Worm (Caenorhabditis elegans): ENCODE measurements around the gene F56A8.4.

The F56A8.4 gene

ce11 chrIII:13254178-13254725, 8.8 kb upstream of the F56A8.4 start, which contains the start of gene F56A8.9:
Gene F56A8.9 (plus strand): TSS chrIII:13254675.
- TF ChIP-seq daf-16 (GFP tag; optimal IDR thresholded peaks at IDR 0.05) (no peak), daf-16 (tag; optimal IDR thresholded peaks at IDR 0.05) (peak; percentile 66), F37D6.2 (tag; optimal IDR thresholded peaks at IDR 0.05) (no peak), cey-2 (tag; optimal IDR thresholded peaks at IDR 0.05; ENCODE audit: borderline replicate concordance, insufficient read depth) (no peak), ama-1 (optimal IDR thresholded peaks at IDR 0.05) (no peak), nhr-76 (tag; optimal IDR thresholded peaks at IDR 0.05) (no peak)

ce11 chrIII:13256438-13256928, 6.6 kb upstream of the F56A8.4 start, which contains the start of gene F56A8.3:
Gene F56A8.3 (plus strand): TSS chrIII:13256878.
- TF ChIP-seq ztf-7 (tag; optimal IDR thresholded peaks at IDR 0.05) (no peak), ceh-82 (tag; optimal IDR thresholded peaks at IDR 0.05) (no peak), lin-39 (tag; optimal IDR thresholded peaks at IDR 0.05) (no peak), ces-1 (GFP tag; optimal IDR thresholded peaks at IDR 0.05) (no peak), arid-1 (GFP tag; conservative IDR thresholded peaks at IDR 0.05) (no peak), nhr-77 (tag; optimal IDR thresholded peaks at IDR 0.05) (peak; percentile 9), hlh-11 (tag; optimal IDR thresholded peaks at IDR 0.05) (no peak), ceh-62 (tag; optimal IDR thresholded peaks at IDR 0.05) (no peak), mxl-2 (GFP tag; conservative IDR thresholded peaks at IDR 0.05) (no peak), dmd-6 (GFP tag; IDR thresholded peaks at IDR 0.05) (peak; percentile 18; the same call in 1 of the 2 replicates), unc-39 (tag; optimal IDR thresholded peaks at IDR 0.05) (no peak), skn-1 (tag; optimal IDR thresholded peaks at IDR 0.05) (no peak), daf-8 (GFP tag; IDR thresholded peaks at IDR 0.05) (no peak), D1046.2 (GFP tag; IDR thresholded peaks at IDR 0.05) (no peak), nhr-111 (GFP tag; optimal IDR thresholded peaks at IDR 0.05) (no peak), nhr-102 (tag; optimal IDR thresholded peaks at IDR 0.05) (no peak), lin-29 (GFP tag; IDR thresholded peaks at IDR 0.05) (no peak), zip-2 (tag; optimal IDR thresholded peaks at IDR 0.05) (no peak), ZK337.2 (GFP tag; IDR thresholded peaks at IDR 0.05) (no peak), ctbp-1 (GFP tag; IDR thresholded peaks at IDR 0.05) (0 out of 2 replicates have a peak, but pooled peaks have one; percentile 31), lin-13 (GFP tag; optimal IDR thresholded peaks at IDR 0.05) (peak; percentile 43), lin-38 (GFP tag; IDR thresholded peaks at IDR 0.05) (no peak; the same call in 1 of the 2 replicates), dve-1 (tag; optimal IDR thresholded peaks at IDR 0.05; ENCODE audit: insufficient read depth) (peak; percentile 75), mdt-29 (GFP tag; IDR thresholded peaks at IDR 0.05) (no peak), unc-62 (GFP tag; optimal IDR thresholded peaks at IDR 0.05 in 1 of 2) (no peak), unc-62 (tag; optimal IDR thresholded peaks at IDR 0.05) (no peak), vab-7 (GFP tag; IDR thresholded peaks at IDR 0.05) (no peak), mes-2 (tag; optimal IDR thresholded peaks at IDR 0.05; ENCODE audit: poor library complexity, severe bottlenecking) (peak; percentile 85), pha-4 (GFP tag; IDR thresholded peaks at IDR 0.05) (peak; percentile 8; the same call in 1 of the 2 replicates), pha-4 (tag; optimal IDR thresholded peaks at IDR 0.05) (no peak), T26A8.4 (GFP tag; IDR thresholded peaks at IDR 0.05) (peak; percentile 16; the same call in 1 of the 2 replicates), F37D6.2 (tag; optimal IDR thresholded peaks at IDR 0.05) (no peak), zfp-2 (tag; optimal IDR thresholded peaks at IDR 0.05) (no peak), zip-11 (GFP tag; IDR thresholded peaks at IDR 0.05) (no peak), hlh-30 (tag; optimal IDR thresholded peaks at IDR 0.05; ENCODE audit: insufficient read depth) (peak; percentile 53), F26F4.8 (GFP tag; conservative IDR thresholded peaks at IDR 0.05) (no peak), zfp-3 (GFP tag; conservative IDR thresholded peaks at IDR 0.05) (0 out of 2 replicates have a peak, but pooled peaks have one; percentile 10), nhr-48 (tag; optimal IDR thresholded peaks at IDR 0.05) (no peak), nhr-25 (tag; optimal IDR thresholded peaks at IDR 0.05; ENCODE audit: borderline replicate concordance, insufficient read depth) (peak; percentile 51), duxl-1 (tag; optimal IDR thresholded peaks at IDR 0.05; ENCODE audit: poor library complexity) (no peak), php-3 (GFP tag; IDR thresholded peaks at IDR 0.05) (no peak), pqm-1 (tag; optimal IDR thresholded peaks at IDR 0.05) (no peak), ceh-32 (tag; optimal IDR thresholded peaks at IDR 0.05; ENCODE audit: poor library complexity) (no peak), dmd-9 (GFP tag; IDR thresholded peaks at IDR 0.05) (no peak)
